Fruit fly (Drosophila melanogaster): ENCODE measurements around the gene I-2.

DNA sequence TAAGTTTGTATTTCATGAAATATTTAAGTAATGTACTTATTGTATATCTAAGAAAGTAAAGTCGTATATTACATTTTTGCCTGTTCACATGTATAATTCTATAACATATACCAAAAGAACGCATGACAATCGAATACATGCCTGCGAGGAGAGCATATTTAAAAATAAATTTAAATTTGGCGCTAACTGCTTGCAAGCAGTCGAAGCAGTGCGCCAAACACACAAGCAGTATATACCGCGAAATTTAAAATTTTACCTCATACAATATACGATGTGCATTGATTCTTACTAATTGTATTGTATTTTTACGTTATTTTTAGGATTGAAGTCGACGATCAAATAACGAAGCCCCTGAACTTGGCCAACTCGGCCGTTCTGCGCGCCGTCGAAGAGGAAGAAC, 12.4 kb downstream of the I-2 start:
- TF ChIP-seq h (GFP tag; optimal IDR thresholded peaks at IDR 0.05) (no peak), Hr78 (GFP tag; optimal IDR thresholded peaks at IDR 0.05) (no peak), CG9705 (GFP tag; optimal IDR thresholded peaks at IDR 0.05) (no peak), lola (GFP tag; optimal IDR thresholded peaks at IDR 0.05) (no peak), br (GFP tag; optimal IDR thresholded peaks at IDR 0.05) (no peak), Jra (GFP tag; optimal IDR thresholded peaks at IDR 0.05) (no peak), GATAd (GFP tag; optimal IDR thresholded peaks at IDR 0.05) (no peak), dsf (GFP tag; optimal IDR thresholded peaks at IDR 0.05; ENCODE audit: borderline replicate concordance) (no peak), dmrt93B (GFP tag; optimal IDR thresholded peaks at IDR 0.05) (no peak), fru (GFP tag; optimal IDR thresholded peaks at IDR 0.05) (no peak), pan (optimal IDR thresholded peaks at IDR 0.05) (no peak), OdsH (GFP tag; optimal IDR thresholded peaks at IDR 0.05) (no peak), Myc (optimal IDR thresholded peaks at IDR 0.05) (no peak), Hr83 (GFP tag; optimal IDR thresholded peaks at IDR 0.05; ENCODE audit: poor library complexity, severe bottlenecking) (no peak)

Measured in whole organism, wandering third instar larva.